Fruit fly (Drosophila melanogaster): ENCODE results near the gene ATPsynE.

Gene ATPsynE

DNA sequence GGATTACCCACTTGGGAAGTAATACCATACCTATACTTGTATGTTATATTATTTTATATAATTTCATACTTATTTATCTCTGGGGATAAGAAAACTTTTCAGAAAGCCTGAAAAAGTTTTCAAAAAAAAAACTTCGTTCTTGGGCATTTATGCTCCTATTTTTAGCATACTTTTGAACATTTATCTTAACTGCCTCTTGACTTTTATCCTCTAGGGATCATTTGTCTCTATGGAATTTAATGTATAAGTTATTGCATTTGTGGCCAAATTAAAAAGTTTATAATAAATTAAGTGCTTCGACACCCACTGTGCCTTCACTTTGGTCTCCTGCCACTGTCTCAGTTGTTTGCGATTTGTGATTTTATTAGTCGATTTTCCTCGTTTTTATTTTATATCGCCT lies 46.4 kb upstream of the ATPsynE start:
- no peak for TF ChIP-seq gl (tag; optimal IDR thresholded peaks at IDR 0.05)
- peak; percentile 67 for TF ChIP-seq CG8301 (tag; optimal IDR thresholded peaks at IDR 0.05)
- no peak for TF ChIP-seq CG12605 (GFP tag; IDR thresholded peaks at IDR 0.05)
- TF ChIP-seq fd96Ca (GFP tag; IDR thresholded peaks at IDR 0.05), result no peak
- TF ChIP-seq CG34367 (tag; optimal IDR thresholded peaks at IDR 0.05), result no peak
- peak; percentile 15 for TF ChIP-seq CG8159 (tag; optimal IDR thresholded peaks at IDR 0.05)
- no peak for TF ChIP-seq rn (GFP tag; IDR thresholded peaks at IDR 0.05)
- TF ChIP-seq Pif1A (GFP tag; optimal IDR thresholded peaks at IDR 0.05), result peak; percentile 37
- no peak for TF ChIP-seq D1 (tag; optimal IDR thresholded peaks at IDR 0.05)
- no peak for TF ChIP-seq Ets98B (GFP tag; IDR thresholded peaks at IDR 0.05)
- TF ChIP-seq CG14655 (GFP tag; optimal IDR thresholded peaks at IDR 0.05), result peak; percentile 79
- TF ChIP-seq Pif1B (GFP tag; optimal IDR thresholded peaks at IDR 0.05), result peak; percentile 19
- peak; percentile 51 for TF ChIP-seq CG9948 (tag; optimal IDR thresholded peaks at IDR 0.05)
- TF ChIP-seq CG15710 (tag; optimal IDR thresholded peaks at IDR 0.05), result no peak
- TF ChIP-seq Snoo (tag; optimal IDR thresholded peaks at IDR 0.05), result peak; percentile 10
- TF ChIP-seq EcR (GFP tag; optimal IDR thresholded peaks at IDR 0.05), result no peak
- no peak for TF ChIP-seq CG10348 (GFP tag; IDR thresholded peaks at IDR 0.05)
- TF ChIP-seq CG13204 (GFP tag; optimal IDR thresholded peaks at IDR 0.05), result no peak
- TF ChIP-seq CG17806 (tag; optimal IDR thresholded peaks at IDR 0.05), result peak; percentile 17
- TF ChIP-seq CG32121 (GFP tag; IDR thresholded peaks at IDR 0.05), result no peak; the same call in 1 of the 2 replicates
- peak; percentile 28; the same call in 1 of the 3 replicates for TF ChIP-seq CG4496 (GFP tag; IDR thresholded peaks at IDR 0.05)

dm6 chr3R:14282215-14283041 lies 44.3 kb upstream of the ATPsynE start:
- TF ChIP-seq CG13204 (GFP tag; optimal IDR thresholded peaks at IDR 0.05) (peak; percentile 23), CG12605 (GFP tag; IDR thresholded peaks at IDR 0.05) (0 out of 2 replicates have a peak, but pooled peaks have one; percentile 17), CG8159 (tag; optimal IDR thresholded peaks at IDR 0.05) (no peak), fd96Ca (GFP tag; IDR thresholded peaks at IDR 0.05) (no peak), D1 (tag; optimal IDR thresholded peaks at IDR 0.05) (peak; percentile 11), CG32121 (GFP tag; IDR thresholded peaks at IDR 0.05) (no peak), Pif1A (GFP tag; optimal IDR thresholded peaks at IDR 0.05) (no peak), Ets98B (GFP tag; IDR thresholded peaks at IDR 0.05) (peak; percentile 45; the same call in 1 of the 2 replicates), EcR (GFP tag; optimal IDR thresholded peaks at IDR 0.05) (no peak), CG34367 (tag; optimal IDR thresholded peaks at IDR 0.05) (no peak), CG4496 (GFP tag; IDR thresholded peaks at IDR 0.05) (peak; percentile 34; the same call in 2 of the 3 replicates)

DNA sequence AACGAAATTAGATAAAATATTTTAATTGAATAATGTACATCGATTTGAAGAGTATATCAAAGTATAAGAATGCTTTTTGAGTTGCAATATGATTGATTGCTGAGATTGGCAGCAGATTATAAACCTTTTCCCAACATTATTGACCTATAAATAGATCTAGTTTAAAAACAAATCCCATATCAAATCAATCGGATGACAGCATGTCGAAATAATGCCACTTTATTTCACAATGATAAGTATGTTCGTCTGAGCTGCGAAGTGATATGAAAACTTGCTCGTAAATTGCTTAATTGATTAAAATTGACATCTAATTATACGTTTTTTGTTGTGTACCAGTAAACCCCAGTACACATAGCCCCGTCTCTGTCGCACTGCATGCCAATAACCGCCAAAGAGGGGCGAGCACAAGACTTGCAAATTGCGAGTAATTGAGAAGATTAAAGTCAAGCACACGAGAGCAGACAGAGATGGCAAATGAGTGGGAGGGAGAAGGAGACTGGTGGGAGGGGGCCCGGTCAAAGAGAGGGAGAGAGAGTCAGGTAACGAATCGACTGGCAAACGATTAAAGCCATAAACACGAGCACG lies 43.6 kb upstream of the ATPsynE start:
- TF ChIP-seq gl (tag; optimal IDR thresholded peaks at IDR 0.05) (no peak), CG4496 (GFP tag; IDR thresholded peaks at IDR 0.05) (no peak), CG14655 (GFP tag; optimal IDR thresholded peaks at IDR 0.05) (peak; percentile 75), CG13204 (GFP tag; optimal IDR thresholded peaks at IDR 0.05) (no peak), CG17806 (tag; optimal IDR thresholded peaks at IDR 0.05) (peak; percentile 18), CG15710 (tag; optimal IDR thresholded peaks at IDR 0.05) (peak; percentile 47), CG8159 (tag; optimal IDR thresholded peaks at IDR 0.05) (peak; percentile 57), CG9948 (tag; optimal IDR thresholded peaks at IDR 0.05) (peak; percentile 77), Snoo (tag; optimal IDR thresholded peaks at IDR 0.05) (peak; percentile 68), Pif1B (GFP tag; optimal IDR thresholded peaks at IDR 0.05) (no peak), Pif1A (GFP tag; optimal IDR thresholded peaks at IDR 0.05) (peak; percentile 28), CG8301 (tag; optimal IDR thresholded peaks at IDR 0.05) (peak; percentile 63), EcR (GFP tag; optimal IDR thresholded peaks at IDR 0.05) (peak; percentile 67), CG34367 (tag; optimal IDR thresholded peaks at IDR 0.05) (peak; percentile 37)

- TF ChIP-seq CG4496 (GFP tag; IDR thresholded peaks at IDR 0.05) (no peak), Pif1B (GFP tag; optimal IDR thresholded peaks at IDR 0.05) (peak; percentile 94), CG14655 (GFP tag; optimal IDR thresholded peaks at IDR 0.05) (peak; percentile 97), gl (tag; optimal IDR thresholded peaks at IDR 0.05) (peak; percentile 87), fd96Ca (GFP tag; IDR thresholded peaks at IDR 0.05) (no peak), CG8159 (tag; optimal IDR thresholded peaks at IDR 0.05) (peak; percentile 96), CG32121 (GFP tag; IDR thresholded peaks at IDR 0.05) (no peak), CG12605 (GFP tag; IDR thresholded peaks at IDR 0.05) (no peak), CG10348 (GFP tag; IDR thresholded peaks at IDR 0.05) (no peak), CG13204 (GFP tag; optimal IDR thresholded peaks at IDR 0.05) (peak; percentile 81), rn (GFP tag; IDR thresholded peaks at IDR 0.05) (no peak), Ets98B (GFP tag; IDR thresholded peaks at IDR 0.05) (no peak), CG15710 (tag; optimal IDR thresholded peaks at IDR 0.05) (peak; percentile 96), EcR (GFP tag; optimal IDR thresholded peaks at IDR 0.05) (peak; percentile 3), CG9948 (tag; optimal IDR thresholded peaks at IDR 0.05) (peak; percentile 97), CG34367 (tag; optimal IDR thresholded peaks at IDR 0.05) (peak; percentile 96), Snoo (tag; optimal IDR thresholded peaks at IDR 0.05) (peak; percentile 98), D1 (tag; optimal IDR thresholded peaks at IDR 0.05) (peak; percentile 95), Pif1A (GFP tag; optimal IDR thresholded peaks at IDR 0.05) (peak; percentile 93), CG8301 (tag; optimal IDR thresholded peaks at IDR 0.05) (peak; percentile 98), CG17806 (tag; optimal IDR thresholded peaks at IDR 0.05) (peak; percentile 95)
These were observed 42.9 kb upstream of the ATPsynE start for dm6 chr3R:14283754-14284421.

dm6 chr3R:14284422-14284760 lies 42.4 kb upstream of the ATPsynE start:
- no peak for TF ChIP-seq CG17806 (tag; optimal IDR thresholded peaks at IDR 0.05)
- no peak for TF ChIP-seq CG8159 (tag; optimal IDR thresholded peaks at IDR 0.05)
- TF ChIP-seq CG9948 (tag; optimal IDR thresholded peaks at IDR 0.05), result no peak
- no peak for TF ChIP-seq fd96Ca (GFP tag; IDR thresholded peaks at IDR 0.05)
- TF ChIP-seq CG14655 (GFP tag; optimal IDR thresholded peaks at IDR 0.05), result no peak
- TF ChIP-seq CG15710 (tag; optimal IDR thresholded peaks at IDR 0.05), result no peak
- no peak for TF ChIP-seq CG34367 (tag; optimal IDR thresholded peaks at IDR 0.05)

Data from whole organism, pupa.